Worm (Caenorhabditis elegans) whole organism, L1 larva: ENCODE results near the gene adt-2.

Experiments used
- Y116A8C.19 ChIP-seq: sonication (generic microtip); optimal IDR thresholded peaks from 2 replicates; lab custom pipeline; 2016; ENCODE audit warnings: missing compliant biosample characterization, missing genetic modification characterization, borderline replicate concordance
- aha-1 ChIP-seq: fragments of 150-350 bp; optimal IDR thresholded peaks from 2 replicates; lab custom pipeline; 2014; ENCODE audit warnings: missing biosample characterization, missing genetic modification characterization
- ama-1 ChIP-seq: fragments of 150-350 bp; optimal IDR thresholded peaks from 2 replicates; lab custom pipeline; 2014
- dsc-1 ChIP-seq: sonication (generic microtip); optimal IDR thresholded peaks from 2 replicates; lab custom pipeline; 2016; ENCODE audit warnings: mild to moderate bottlenecking, missing genetic modification characterization, missing compliant biosample characterization
- fkh-10 ChIP-seq: sonication (generic microtip); optimal IDR thresholded peaks from 2 replicates; lab custom pipeline; 2017; ENCODE audit warnings: missing biosample characterization, missing genetic modification reagents, missing genetic modification characterization
- fos-1 ChIP-seq: fragments of 150-350 bp; optimal IDR thresholded peaks from 2 replicates; lab custom pipeline; 2014; ENCODE audit warnings: missing biosample characterization, missing genetic modification characterization
- hlh-4 ChIP-seq: sonication (generic microtip); optimal IDR thresholded peaks from 2 replicates; lab custom pipeline; 2016; ENCODE audit warnings: mild to moderate bottlenecking, missing genetic modification characterization, missing compliant biosample characterization
- mep-1 ChIP-seq: fragments of 150-350 bp; optimal IDR thresholded peaks from 2 replicates; lab custom pipeline; 2014; ENCODE audit warnings: missing biosample characterization, missing genetic modification characterization
- nhr-71 ChIP-seq: sonication (generic microtip); optimal IDR thresholded peaks from 2 replicates; lab custom pipeline; 2016; ENCODE audit warnings: mild to moderate bottlenecking, missing genetic modification characterization, moderate library complexity, missing compliant biosample characterization
- skn-1 ChIP-seq: fragments of 150-350 bp; optimal IDR thresholded peaks from 2 replicates; lab custom pipeline; 2014; ENCODE audit warnings: missing biosample characterization, missing genetic modification characterization
- snu-23 ChIP-seq: sonication (generic microtip); optimal IDR thresholded peaks from 2 replicates; lab custom pipeline; 2016; ENCODE audit warnings: missing genetic modification characterization, missing compliant biosample characterization
- sptf-1 ChIP-seq: fragments of 150-350 bp; optimal IDR thresholded peaks from 2 replicates; lab custom pipeline; 2014; ENCODE audit warnings: missing biosample characterization, missing genetic modification characterization
- ztf-11 ChIP-seq, 2 experiments: sonication (generic microtip); optimal IDR thresholded peaks; 2 replicates each; lab custom pipeline; 2016 to 2017; ENCODE audit warnings: missing genetic modification characterization in 2 of 2, missing biosample characterization in 1 of 2, missing compliant biosample characterization in 1 of 2

- TF ChIP-seq ama-1 (lab: Kevin White, UChicago) (no peak), nhr-71 (tag; lab: Kevin White, UChicago) (no peak), mep-1 (tag; lab: Kevin White, UChicago) (no peak), sptf-1 (no peak), fkh-10 (GFP tag; lab: Kevin White, UChicago) (no peak), aha-1 (no peak), hlh-4 (no peak), fos-1 (tag; lab: Kevin White, UChicago) (no peak), Y116A8C.19 (tag; lab: Kevin White, UChicago) (no peak), skn-1 (no peak), ztf-11 (tag; optimal IDR thresholded peaks at IDR 0.05; lab: Kevin White, UChicago) (no peak), snu-23 (GFP tag; lab: Kevin White, UChicago) (no peak), dsc-1 (tag; lab: Kevin White, UChicago) (no peak)
Observed at ce11 chrX:7640391-7640790, 54.4 kb downstream of the adt-2 start.
